Worm (Caenorhabditis elegans) whole organism, mixed stage, embryonic: Measurements from ENCODE around the gene F53F8.4.

Source experiments
- drap-1 ChIP-seq: fragments of 200-800 bp; sonication (Bioruptor generic); optimal IDR thresholded peaks from 3 replicates; lab custom pipeline; 2018; ENCODE audit warnings: mild to moderate bottlenecking, missing genetic modification characterization, missing compliant biosample characterization
- flh-1 ChIP-seq: fragments of 200-800 bp; sonication (Bioruptor generic); optimal IDR thresholded peaks from 2 replicates; lab custom pipeline; 2018; ENCODE audit warnings: mild to moderate bottlenecking, missing genetic modification characterization, moderate library complexity, missing compliant biosample characterization
- lin-13 ChIP-seq: fragments of 150-350 bp; optimal IDR thresholded peaks from 2 replicates; lab custom pipeline; 2014; ENCODE audit warnings: missing biosample characterization, missing genetic modification characterization
- nhr-12 ChIP-seq: fragments of 150-350 bp; optimal IDR thresholded peaks from 2 replicates; lab custom pipeline; 2014; ENCODE audit warnings: missing biosample characterization, missing genetic modification characterization
- nhr-2 ChIP-seq: fragments of 150-350 bp; optimal IDR thresholded peaks from 2 replicates; lab custom pipeline; 2014; ENCODE audit warnings: missing biosample characterization, missing genetic modification characterization
- nhr-76 ChIP-seq: sonication (generic microtip); optimal IDR thresholded peaks from 2 replicates; lab custom pipeline; 2017; ENCODE audit warnings: missing biosample characterization, missing genetic modification characterization
- pha-4 ChIP-seq: fragments of 150-350 bp; optimal IDR thresholded peaks from 2 replicates; lab custom pipeline; 2018; ENCODE audit warnings: missing biosample characterization, missing genetic modification reagents, missing genetic modification characterization
- sem-2 ChIP-seq: fragments of 200-800 bp; sonication (Bioruptor generic); optimal IDR thresholded peaks from 2 replicates; lab custom pipeline; 2018; ENCODE audit warnings: mild to moderate bottlenecking, missing genetic modification characterization, missing compliant biosample characterization
- tbx-8 ChIP-seq: fragments of 200-800 bp; sonication (Bioruptor generic); optimal IDR thresholded peaks from 2 replicates; lab custom pipeline; 2018; ENCODE audit warnings: mild to moderate bottlenecking, missing genetic modification characterization, moderate library complexity, missing compliant biosample characterization
- unc-62 ChIP-seq: fragments of 150-350 bp; optimal IDR thresholded peaks from 2 replicates; lab custom pipeline; 2014; ENCODE audit warnings: missing biosample characterization, missing genetic modification reagents, missing genetic modification characterization
- ztf-11 ChIP-seq: fragments of 150-350 bp; optimal IDR thresholded peaks from 2 replicates; lab custom pipeline; 2014; ENCODE audit warnings: missing biosample characterization, missing genetic modification characterization

- TF ChIP-seq pha-4 (tag; lab: Kevin White, UChicago) (peak; percentile 53), nhr-12 (tag; lab: Kevin White, UChicago) (no peak), ztf-11 (tag; lab: Kevin White, UChicago) (no peak), nhr-76 (tag; lab: Kevin White, UChicago) (no peak), unc-62 (GFP tag; lab: Kevin White, UChicago) (no peak), sem-2 (GFP tag; lab: Kevin White, UChicago) (no peak), flh-1 (no peak), tbx-8 (no peak), drap-1 (GFP tag; lab: Kevin White, UChicago) (no peak), nhr-2 (no peak), lin-13 (tag; lab: Kevin White, UChicago) (no peak)
These were observed 37.4 kb upstream of the F53F8.4 start, which contains the start of gene ipla-3 for ce11 chrV:20728763-20729350.
